Worm (Caenorhabditis elegans): ENCODE data around the gene ZK795.2.

DNA sequence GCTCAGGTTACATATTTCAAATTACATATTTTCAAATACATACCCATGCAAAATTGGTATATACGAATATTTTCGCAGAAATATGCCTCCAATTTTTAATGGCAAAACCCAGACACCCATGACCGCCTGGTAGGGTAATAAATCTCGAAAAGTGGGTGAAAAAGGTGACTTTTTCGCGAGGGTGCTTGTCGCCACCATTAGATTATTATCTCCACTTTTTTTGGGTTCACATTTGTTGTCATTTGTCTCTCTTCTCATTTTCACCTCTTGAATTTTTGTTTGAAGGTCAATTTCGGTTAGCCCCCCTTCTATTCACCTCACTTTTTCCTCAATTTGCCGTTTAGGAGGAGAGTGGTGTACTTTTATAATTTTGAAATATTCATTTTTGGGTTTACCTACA, 18.5 kb downstream of the ZK795.2 start:
- TF ChIP-seq ceh-48 (tag; optimal IDR thresholded peaks at IDR 0.05), result no peak
- TF ChIP-seq ama-1 (optimal IDR thresholded peaks at IDR 0.05), result no peak
- no peak for TF ChIP-seq nfya-1 (tag; optimal IDR thresholded peaks at IDR 0.05)
- no peak for TF ChIP-seq elt-4 (tag; optimal IDR thresholded peaks at IDR 0.05)
- no peak for TF ChIP-seq pros-1 (tag; optimal IDR thresholded peaks at IDR 0.05)
- TF ChIP-seq ceh-34 (tag; optimal IDR thresholded peaks at IDR 0.05), result no peak
- no peak for TF ChIP-seq ceh-31 (tag; optimal IDR thresholded peaks at IDR 0.05)
- no peak for TF ChIP-seq tbx-2 (tag; optimal IDR thresholded peaks at IDR 0.05)
- TF ChIP-seq pax-1 (tag; optimal IDR thresholded peaks at IDR 0.05), result no peak
- no peak for TF ChIP-seq pha-4 (tag; optimal IDR thresholded peaks at IDR 0.05)
- TF ChIP-seq npax-4 (tag; optimal IDR thresholded peaks at IDR 0.05), result no peak
